Fruit fly (Drosophila melanogaster) whole organism, wandering third instar larva: ENCODE measurements around the gene Rtc1.

Experiments used
- Abd-B ChIP-seq: fragments of >200 bp; optimal IDR thresholded peaks from 2 replicates; lab custom pipeline; 2017; ENCODE audit warnings: missing biosample characterization, missing genetic modification characterization
- CG32264 ChIP-seq: fragments of 200-800 bp; sonication (Bioruptor generic); optimal IDR thresholded peaks from 2 replicates; lab custom pipeline; 2016; ENCODE audit warnings: missing biosample characterization, missing genetic modification characterization
- CG9705 ChIP-seq: fragments of 200-800 bp; sonication (Bioruptor generic); optimal IDR thresholded peaks from 2 replicates; lab custom pipeline; 2018; ENCODE audit warnings: missing biosample characterization, mild to moderate bottlenecking, missing genetic modification characterization
- CrebA ChIP-seq: fragments of 200-800 bp; sonication (Bioruptor generic); optimal IDR thresholded peaks from 2 replicates; lab custom pipeline; 2016; ENCODE audit warnings: missing biosample characterization, mild to moderate bottlenecking, missing genetic modification characterization, borderline replicate concordance
- GATAd ChIP-seq: sonication (Bioruptor generic); optimal IDR thresholded peaks from 2 replicates; lab custom pipeline; 2016; ENCODE audit warnings: missing biosample characterization, missing genetic modification characterization
- HLH106 ChIP-seq: fragments of 200-800 bp; optimal IDR thresholded peaks from 3 replicates; lab custom pipeline; 2019; ENCODE audit warnings: missing biosample characterization, mild to moderate bottlenecking, missing genetic modification characterization, moderate library complexity
- Hnf4 ChIP-seq: fragments of 200-800 bp; sonication (Bioruptor generic); optimal IDR thresholded peaks from 2 replicates; lab custom pipeline; 2016; ENCODE audit warnings: missing biosample characterization, mild to moderate bottlenecking, missing genetic modification characterization
- Hr78 ChIP-seq: fragments of >200 bp; optimal IDR thresholded peaks from 2 replicates; lab custom pipeline; 2017; ENCODE audit warnings: missing biosample characterization, missing genetic modification characterization
- Hr83 ChIP-seq: fragments of 200-300 bp; sonication (Bioruptor generic); optimal IDR thresholded peaks from 2 replicates; lab custom pipeline; 2016; ENCODE audit warnings: missing biosample characterization, mild to moderate bottlenecking, missing genetic modification characterization, moderate library complexity; ENCODE audit not compliant: poor library complexity, severe bottlenecking
- Jra ChIP-seq: sonication (Bioruptor generic); optimal IDR thresholded peaks from 2 replicates; lab custom pipeline; 2016; ENCODE audit warnings: missing biosample characterization, missing genetic modification characterization
- Mio ChIP-seq: sonication (Bioruptor generic); optimal IDR thresholded peaks from 2 replicates; lab custom pipeline; 2016; ENCODE audit warnings: missing biosample characterization, missing genetic modification characterization
- Myc ChIP-seq: fragments of >200 bp; optimal IDR thresholded peaks from 2 replicates; lab custom pipeline; 2017
- N ChIP-seq: fragments of >200 bp; optimal IDR thresholded peaks from 2 replicates; lab custom pipeline; 2018; ENCODE audit warnings: missing biosample characterization, missing external identifiers, missing genetic modification characterization
- OdsH ChIP-seq: fragments of 200-800 bp; sonication (Bioruptor generic); optimal IDR thresholded peaks from 2 replicates; lab custom pipeline; 2016; ENCODE audit warnings: missing biosample characterization, mild to moderate bottlenecking, missing genetic modification characterization
- Rel ChIP-seq, 2 experiments: fragments of 200-800 bp; sonication (Bioruptor generic) in 1 of 2; optimal IDR thresholded peaks; 2 replicates in 1 of 2; 3 replicates in 1 of 2; lab custom pipeline; 2016 to 2019; ENCODE audit warnings: mild to moderate bottlenecking in 2 of 2, missing biosample characterization in 2 of 2, missing genetic modification characterization in 2 of 2, moderate library complexity in 1 of 2
- Sp1 ChIP-seq: fragments of 200-800 bp; sonication (Bioruptor generic); optimal IDR thresholded peaks from 3 replicates; lab custom pipeline; 2019; ENCODE audit warnings: missing biosample characterization, mild to moderate bottlenecking, missing genetic modification characterization, moderate library complexity
- Vsx2 ChIP-seq: fragments of 200-300, 225-300 bp; sonication (Bioruptor generic); optimal IDR thresholded peaks from 2 replicates; lab custom pipeline; 2018; ENCODE audit warnings: missing biosample characterization, missing genetic modification characterization; ENCODE audit not compliant: partially characterized antibody
- br ChIP-seq: fragments of 200-800 bp; sonication (Bioruptor generic); optimal IDR thresholded peaks from 2 replicates; lab custom pipeline; 2016; ENCODE audit warnings: missing biosample characterization, missing genetic modification characterization
- brk ChIP-seq: fragments of 200-800 bp; sonication (Bioruptor generic); optimal IDR thresholded peaks from 2 replicates; lab custom pipeline; 2016; ENCODE audit warnings: missing biosample characterization, mild to moderate bottlenecking, missing genetic modification characterization
- dl ChIP-seq, 2 experiments: fragments of 175-275, 200-275 bp in 1 of 2; fragments of 200-275 bp in 1 of 2; sonication (Bioruptor generic); optimal IDR thresholded peaks; lab custom pipeline; 2018; ENCODE audit warnings: mild to moderate bottlenecking in 2 of 2, missing biosample characterization in 2 of 2, missing genetic modification characterization in 2 of 2, moderate library complexity in 2 of 2; ENCODE audit not compliant: partially characterized antibody in 2 of 2, insufficient read depth in 1 of 2
- dmrt93B ChIP-seq: fragments of 200-800 bp; sonication (Bioruptor generic); optimal IDR thresholded peaks from 2 replicates; lab custom pipeline; 2018; ENCODE audit warnings: missing biosample characterization, mild to moderate bottlenecking, missing genetic modification characterization
- dsf ChIP-seq: sonication (Bioruptor generic); optimal IDR thresholded peaks from 2 replicates; lab custom pipeline; 2016; ENCODE audit warnings: missing biosample characterization, missing genetic modification characterization, borderline replicate concordance
- ey ChIP-seq: fragments of 200-800 bp; sonication (Bioruptor generic); optimal IDR thresholded peaks from 2 replicates; lab custom pipeline; 2016; ENCODE audit warnings: missing biosample characterization, missing genetic modification characterization
- foxo ChIP-seq, 2 experiments: fragments of 200-800 bp; sonication (Bioruptor generic); optimal IDR thresholded peaks; 2 replicates in 1 of 2; 3 replicates in 1 of 2; lab custom pipeline; 2016 to 2017; ENCODE audit warnings: missing biosample characterization in 2 of 2, missing genetic modification characterization in 2 of 2
- fru ChIP-seq: fragments of 200-800 bp; sonication (Bioruptor generic); optimal IDR thresholded peaks from 3 replicates; lab custom pipeline; 2016; ENCODE audit warnings: missing biosample characterization, mild to moderate bottlenecking, missing genetic modification characterization
- h ChIP-seq: fragments of 200-800 bp; sonication (Bioruptor generic); optimal IDR thresholded peaks from 3 replicates; lab custom pipeline; 2016; ENCODE audit warnings: missing biosample characterization, mild to moderate bottlenecking, missing genetic modification characterization
- jim ChIP-seq: fragments of 175-275, 200-325 bp; sonication (Bioruptor generic); optimal IDR thresholded peaks from 2 replicates; lab custom pipeline; 2016; ENCODE audit warnings: missing biosample characterization, mild to moderate bottlenecking, missing genetic modification characterization
- lola ChIP-seq: fragments of >200 bp; optimal IDR thresholded peaks from 2 replicates; lab custom pipeline; 2017; ENCODE audit warnings: missing biosample characterization, missing genetic modification characterization
- pan ChIP-seq: fragments of >200 bp; optimal IDR thresholded peaks from 2 replicates; lab custom pipeline; 2017
- psq ChIP-seq: fragments of 200-800 bp; sonication (Bioruptor generic); optimal IDR thresholded peaks from 3 replicates; lab custom pipeline; 2017; ENCODE audit warnings: missing biosample characterization, mild to moderate bottlenecking, missing genetic modification characterization, moderate library complexity
- rgr ChIP-seq: fragments of 200-800 bp; sonication (Bioruptor generic); optimal IDR thresholded peaks from 3 replicates; lab custom pipeline; 2016; ENCODE audit warnings: missing biosample characterization, mild to moderate bottlenecking, missing genetic modification characterization
- sage ChIP-seq: fragments of 200-800 bp; sonication (Bioruptor generic); optimal IDR thresholded peaks from 2 replicates; lab custom pipeline; 2016; ENCODE audit warnings: missing biosample characterization, mild to moderate bottlenecking, missing genetic modification characterization
- sv ChIP-seq: fragments of 200-800 bp; sonication (Bioruptor generic); optimal IDR thresholded peaks from 3 replicates; lab custom pipeline; 2016; ENCODE audit warnings: missing biosample characterization, missing genetic modification characterization
- usp ChIP-seq: fragments of >200 bp; optimal IDR thresholded peaks from 2 replicates; lab custom pipeline; 2017; ENCODE audit warnings: missing biosample characterization, missing genetic modification characterization
- woc ChIP-seq: sonication (Bioruptor generic); optimal IDR thresholded peaks from 2 replicates; lab custom pipeline; 2016; ENCODE audit warnings: missing biosample characterization, mild to moderate bottlenecking, missing genetic modification characterization

Rtc1 gene

dm6 chrX:13756776-13757312, at the start of gene Rtc1, which contains the start of gene CG32625:
TSS of gene Rtc1 (plus strand) at chrX:13757179.
TSS of gene CG32625 (minus strand) at chrX:13756826.
- TF ChIP-seq woc (GFP tag; lab: Kevin White, UChicago): peak; percentile 41
- no peak for TF ChIP-seq Abd-B (GFP tag; lab: Kevin White, UChicago)
- TF ChIP-seq foxo (GFP tag; optimal IDR thresholded peaks at IDR 0.05; lab: Kevin White, UChicago): peak in 1 of 2 experiments; percentile 55
- TF ChIP-seq psq: peak; percentile 39
- TF ChIP-seq lola (GFP tag; lab: Kevin White, UChicago): no peak
- no peak for TF ChIP-seq br (GFP tag; lab: Kevin White, UChicago)
- no peak for TF ChIP-seq Mio (GFP tag; lab: Kevin White, UChicago)
- TF ChIP-seq N: no peak
- peak; percentile 56 for TF ChIP-seq HLH106 (tag; lab: Kevin White, UChicago)
- TF ChIP-seq sv (GFP tag; lab: Kevin White, UChicago): peak; percentile 26
- peak; percentile 14 for TF ChIP-seq ey
- no peak for TF ChIP-seq fru
- TF ChIP-seq dmrt93B (GFP tag; lab: Kevin White, UChicago): no peak
- TF ChIP-seq GATAd (GFP tag; lab: Kevin White, UChicago): no peak
- no peak for TF ChIP-seq CrebA (GFP tag; lab: Kevin White, UChicago)
- TF ChIP-seq jim (GFP tag; lab: Kevin White, UChicago): no peak
- peak; percentile 9 for TF ChIP-seq Hnf4 (GFP tag; lab: Kevin White, UChicago)
- no peak for TF ChIP-seq Vsx2
- no peak for TF ChIP-seq pan (lab: Kevin White, UChicago)
- TF ChIP-seq usp (GFP tag; lab: Kevin White, UChicago): no peak
- peak; percentile 49 for TF ChIP-seq Hr83
- no peak for TF ChIP-seq Hr78 (GFP tag; lab: Kevin White, UChicago)
- no peak for TF ChIP-seq Rel (GFP tag; optimal IDR thresholded peaks at IDR 0.05; lab: Kevin White, UChicago)
- TF ChIP-seq Rel (tag; optimal IDR thresholded peaks at IDR 0.05; lab: Kevin White, UChicago): peak; percentile 38
- no peak for TF ChIP-seq Myc (lab: Kevin White, UChicago)
- peak; percentile 19 for TF ChIP-seq CG9705
- peak; percentile 5 for TF ChIP-seq OdsH (GFP tag; lab: Kevin White, UChicago)
- peak; percentile 25 for TF ChIP-seq brk (GFP tag; lab: Kevin White, UChicago)
- peak; percentile 46 for TF ChIP-seq h (GFP tag; lab: Kevin White, UChicago)
- peak; percentile 0 for TF ChIP-seq Jra
- TF ChIP-seq Sp1 (GFP tag; lab: Kevin White, UChicago): peak; percentile 34
- peak; percentile 44 for TF ChIP-seq rgr

DNA sequence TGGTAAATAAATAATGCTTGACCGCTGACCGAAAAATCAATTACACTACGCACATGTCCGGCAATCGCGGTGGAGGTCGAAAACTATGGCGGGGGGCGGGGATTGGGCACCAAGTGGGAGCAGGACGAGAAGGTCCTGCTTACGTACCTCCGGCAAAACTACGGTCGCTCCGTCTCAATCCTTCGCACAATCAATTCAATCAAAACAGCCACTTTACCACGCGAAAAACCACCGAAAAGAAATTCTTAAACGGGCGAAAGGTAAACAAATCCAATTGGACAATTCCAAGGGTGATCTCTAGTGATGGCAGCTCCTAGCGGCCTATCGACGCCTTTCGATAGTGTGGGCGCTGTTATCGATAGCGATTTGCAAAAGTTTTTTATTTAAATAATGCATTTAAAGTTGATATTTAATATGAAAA, 39.0 kb upstream of the Rtc1 start, which contains the start of gene Nadsyn:
TSS of gene Nadsyn (minus strand) at position 304 of the 421 bp plus-strand sequence.
- no peak for TF ChIP-seq Vsx2
- no peak for TF ChIP-seq sage (GFP tag; lab: Kevin White, UChicago)
- no peak for TF ChIP-seq fru
- no peak for TF ChIP-seq woc (GFP tag; lab: Kevin White, UChicago)
- TF ChIP-seq Hnf4 (GFP tag; lab: Kevin White, UChicago): no peak
- no peak for TF ChIP-seq h (GFP tag; lab: Kevin White, UChicago)

dm6 chrX:13721934-13722333, 35.0 kb upstream of the Rtc1 start, which contains the start of the genes Mrgn1 and mus101:
TSS of gene Mrgn1 (minus strand) at chrX:13721977.
TSS of gene mus101 (plus strand) at chrX:13722246.
- peak; percentile 36 for TF ChIP-seq Myc (lab: Kevin White, UChicago)
- no peak for TF ChIP-seq sv (GFP tag; lab: Kevin White, UChicago)
- TF ChIP-seq psq: peak; percentile 72
- TF ChIP-seq Jra: no peak
- TF ChIP-seq, all 38 proteins: peak for 2

DNA sequence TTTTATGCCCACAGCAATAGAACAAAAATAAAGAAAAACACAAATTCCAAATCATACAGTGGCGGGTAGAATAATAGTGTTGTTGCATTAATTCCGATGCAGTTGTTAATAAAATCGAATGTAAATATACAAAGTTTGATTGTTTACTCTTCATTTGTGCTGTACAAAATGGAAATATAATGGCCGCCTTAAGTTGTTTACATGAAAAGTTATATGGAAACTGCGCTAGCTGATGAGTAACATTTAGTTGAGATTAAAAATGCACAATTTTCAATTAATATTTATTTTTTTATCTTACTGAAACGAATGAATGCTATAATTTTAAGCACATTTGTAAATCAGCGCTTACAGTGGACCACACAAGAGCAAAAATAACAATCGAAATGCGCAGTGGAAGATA, 22.1 kb upstream of the Rtc1 start:
- TF ChIP-seq ey (no peak), OdsH (GFP tag; lab: Kevin White, UChicago) (peak; percentile 46), Hr78 (GFP tag; lab: Kevin White, UChicago) (no peak), dsf (no peak), CG32264 (GFP tag; lab: Kevin White, UChicago) (no peak), Vsx2 (no peak), rgr (no peak), Rel (GFP tag; optimal IDR thresholded peaks at IDR 0.05; lab: Kevin White, UChicago) (no peak), Rel (tag; optimal IDR thresholded peaks at IDR 0.05; lab: Kevin White, UChicago) (no peak), psq (peak; percentile 10), HLH106 (tag; lab: Kevin White, UChicago) (no peak), brk (GFP tag; lab: Kevin White, UChicago) (no peak), dl (GFP tag; optimal IDR thresholded peaks at IDR 0.05; lab: Kevin White, UChicago; ENCODE audit: insufficient read depth in 1 of 2, partially characterized antibody in 2 of 2) (no peak), woc (GFP tag; lab: Kevin White, UChicago) (peak; percentile 10)
